Worm (Caenorhabditis elegans): ENCODE data around the gene mml-1.
A peak's percentile ranks its signal among the peaks of the same experiment; 100 is the strongest.

mml-1 gene

DNA sequence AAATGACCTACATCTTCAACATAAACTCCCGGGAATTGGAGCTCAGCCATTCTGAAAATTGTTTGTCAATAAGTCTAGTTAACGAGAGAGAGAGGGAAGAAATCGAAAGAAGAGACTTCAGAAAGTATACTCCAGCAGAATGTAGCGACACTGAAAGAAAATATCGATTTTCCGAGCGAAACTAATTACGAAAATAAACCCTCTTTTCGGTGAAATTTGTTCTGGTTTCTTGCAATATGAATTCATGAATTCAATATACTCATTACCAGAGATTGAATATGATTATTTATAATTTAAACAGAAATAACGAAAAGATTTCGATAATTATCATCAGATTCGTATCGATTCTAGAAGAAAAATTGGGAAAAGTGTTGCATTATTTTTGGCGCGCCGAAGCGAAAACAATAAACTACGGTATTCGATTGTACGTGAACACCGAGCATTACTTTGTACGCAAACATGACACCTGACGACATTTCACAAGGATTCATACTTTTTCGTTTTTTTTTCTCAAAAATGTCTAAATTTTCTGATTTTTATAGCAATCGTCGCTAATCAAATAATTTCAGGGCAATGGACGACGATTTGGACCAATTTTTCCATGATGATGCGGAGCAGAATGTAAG is 7.1 kb upstream of the mml-1 start, which contains the start of the genes hmg-4 and T20B12.3 (continued):
- TF ChIP-seq tbx-9 (tag; optimal IDR thresholded peaks at IDR 0.05; ENCODE audit: borderline replicate concordance) (no peak), hlh-12 (tag; optimal IDR thresholded peaks at IDR 0.05) (no peak), zfh-2 (GFP tag; conservative IDR thresholded peaks at IDR 0.05) (no peak), F52B5.7 (tag; optimal IDR thresholded peaks at IDR 0.05) (no peak), aptf-2 (GFP tag; conservative IDR thresholded peaks at IDR 0.05) (no peak), F37B4.10 (GFP tag; IDR thresholded peaks at IDR 0.05) (no peak), fkh-3 (tag; optimal IDR thresholded peaks at IDR 0.05) (no peak), F55B11.4 (tag; optimal IDR thresholded peaks at IDR 0.05; ENCODE audit: borderline replicate concordance, insufficient read depth) (no peak), mxl-1 (tag; optimal IDR thresholded peaks at IDR 0.05) (no peak), cebp-1 (GFP tag; IDR thresholded peaks at IDR 0.05) (no peak), cebp-1 (tag; optimal IDR thresholded peaks at IDR 0.05) (no peak), Y67H2A.10 (GFP tag; conservative IDR thresholded peaks at IDR 0.05) (no peak), K11D2.4 (GFP tag; IDR thresholded peaks at IDR 0.05) (no peak), ztf-22 (GFP tag; optimal IDR thresholded peaks at IDR 0.05) (no peak), nfya-1 (tag; optimal IDR thresholded peaks at IDR 0.05; ENCODE audit: borderline replicate concordance, insufficient read depth) (no peak), attf-3 (GFP tag; conservative IDR thresholded peaks at IDR 0.05) (no peak), B0261.1 (tag; optimal IDR thresholded peaks at IDR 0.05) (no peak), B0035.1 (tag; optimal IDR thresholded peaks at IDR 0.05) (no peak), attf-5 (GFP tag; optimal IDR thresholded peaks at IDR 0.05) (no peak), C06A6.2 (GFP tag; conservative IDR thresholded peaks at IDR 0.05) (no peak), ceh-27 (GFP tag; optimal IDR thresholded peaks at IDR 0.05) (no peak), madf-10 (tag; optimal IDR thresholded peaks at IDR 0.05) (no peak), unc-130 (GFP tag; optimal IDR thresholded peaks at IDR 0.05) (peak; percentile 14), bed-2 (GFP tag; IDR thresholded peaks at IDR 0.05) (no peak), lsy-27 (tag; optimal IDR thresholded peaks at IDR 0.05; ENCODE audit: borderline replicate concordance, insufficient read depth) (no peak), ztf-3 (GFP tag; optimal IDR thresholded peaks at IDR 0.05) (no peak), madf-3 (GFP tag; IDR thresholded peaks at IDR 0.05) (no peak), ztf-26 (tag; optimal IDR thresholded peaks at IDR 0.05) (no peak), lag-1 (GFP tag; IDR thresholded peaks at IDR 0.05) (no peak), lsl-1 (GFP tag; optimal IDR thresholded peaks at IDR 0.05) (peak; percentile 89), ets-4 (GFP tag; optimal IDR thresholded peaks at IDR 0.05) (no peak), B0336.3 (GFP tag; IDR thresholded peaks at IDR 0.05) (no peak), sea-2 (GFP tag; IDR thresholded peaks at IDR 0.05) (no peak), aptf-3 (GFP tag; IDR thresholded peaks at IDR 0.05) (no peak), ztf-18 (tag; optimal IDR thresholded peaks at IDR 0.05) (peak; percentile 44), snpc-1.1 (tag; optimal IDR thresholded peaks at IDR 0.05; ENCODE audit: insufficient read depth) (peak; percentile 4), mel-28 (tag; optimal IDR thresholded peaks at IDR 0.05; ENCODE audit: borderline replicate concordance) (no peak), akir-1 (GFP tag; optimal IDR thresholded peaks at IDR 0.05) (no peak), dox-1 (GFP tag; IDR thresholded peaks at IDR 0.05) (peak; percentile 55), hrde-1 (tag; optimal IDR thresholded peaks at IDR 0.05; ENCODE audit: borderline replicate concordance) (no peak), let-526 (GFP tag; IDR thresholded peaks at IDR 0.05) (no peak), ztf-28 (GFP tag; IDR thresholded peaks at IDR 0.05) (no peak), lin-40 (tag; optimal IDR thresholded peaks at IDR 0.05) (no peak), nfyb-1 (GFP tag; IDR thresholded peaks at IDR 0.05) (0 out of 2 replicates have a peak, but pooled peaks have one; percentile 27), attf-6 (GFP tag; IDR thresholded peaks at IDR 0.05) (no peak), athp-1 (tag; optimal IDR thresholded peaks at IDR 0.05) (no peak), ceh-58 (GFP tag; IDR thresholded peaks at IDR 0.05) (no peak), him-1 (tag; optimal IDR thresholded peaks at IDR 0.05) (no peak)
